Fruit fly (Drosophila melanogaster) whole organism, embryonic: Measurements from ENCODE around the gene CG34180.
A peak's percentile ranks its signal among the peaks of the same experiment; 100 is the strongest.

Experiments
- BEAF-32 ChIP-seq: fragments of 200-800 bp; sonication (Bioruptor generic); optimal IDR thresholded peaks from 3 replicates; lab custom pipeline; 2017; ENCODE audit warnings: missing biosample characterization, missing genetic modification characterization, mild to moderate bottlenecking, moderate library complexity, missing genetic modification reagents
- Blimp-1 ChIP-seq: fragments of 200-800 bp; sonication (Bioruptor generic); optimal IDR thresholded peaks from 3 replicates; lab custom pipeline; 2018; ENCODE audit warnings: missing biosample characterization, missing genetic modification characterization, mild to moderate bottlenecking, moderate library complexity, missing genetic modification reagents
- CG10267 ChIP-seq: fragments of 200-800 bp; sonication (Bioruptor generic); optimal IDR thresholded peaks from 2 replicates; lab custom pipeline; 2018; ENCODE audit warnings: missing biosample characterization, mild to moderate bottlenecking, missing genetic modification characterization, moderate library complexity
- CG10431 ChIP-seq: fragments of 200-800 bp; sonication (Bioruptor generic); optimal IDR thresholded peaks from 3 replicates; lab custom pipeline; 2018; ENCODE audit warnings: missing biosample characterization, mild to moderate bottlenecking, missing genetic modification characterization
- CG10462 ChIP-seq: fragments of 200-800 bp; sonication (Bioruptor generic); optimal IDR thresholded peaks from 2 replicates; lab custom pipeline; 2016; ENCODE audit warnings: missing biosample characterization, missing genetic modification characterization
- CG12769 ChIP-seq: fragments of 200-800 bp; sonication (Bioruptor generic); optimal IDR thresholded peaks from 2 replicates; lab custom pipeline; 2019; ENCODE audit warnings: missing biosample characterization, mild to moderate bottlenecking, missing genetic modification characterization, moderate library complexity
- CG1603 ChIP-seq: fragments of 200-800 bp; sonication (Bioruptor generic); optimal IDR thresholded peaks from 2 replicates; lab custom pipeline; 2019; ENCODE audit warnings: missing biosample characterization, mild to moderate bottlenecking, missing genetic modification characterization, moderate library complexity
- CG2116 ChIP-seq: fragments of 200-800 bp; sonication (Bioruptor generic); optimal IDR thresholded peaks from 3 replicates; lab custom pipeline; 2018; ENCODE audit warnings: missing biosample characterization, mild to moderate bottlenecking, missing genetic modification characterization
- CG3163 ChIP-seq: fragments of 200-800 bp; sonication (Bioruptor generic); optimal IDR thresholded peaks from 3 replicates; lab custom pipeline; 2016; ENCODE audit warnings: missing biosample characterization, missing genetic modification characterization
- CG3847 ChIP-seq: fragments of 200-800 bp; sonication (Bioruptor generic); IDR thresholded peaks from 2 replicates; pipeline ENCODE4 v1.3.6; 2022; ENCODE audit warnings: missing biosample characterization, missing genetic modification characterization
- CG4617 ChIP-seq: fragments of 200-800 bp; sonication (Bioruptor generic); optimal IDR thresholded peaks from 3 replicates; lab custom pipeline; 2016; ENCODE audit warnings: missing biosample characterization, missing genetic modification characterization, borderline replicate concordance
- CG8089 ChIP-seq: fragments of 200-800 bp; sonication (Bioruptor generic); optimal IDR thresholded peaks from 3 replicates; lab custom pipeline; 2016; ENCODE audit warnings: missing biosample characterization, missing genetic modification characterization
- CG9727 ChIP-seq: fragments of 200-800 bp; sonication (Bioruptor generic); optimal IDR thresholded peaks from 3 replicates; lab custom pipeline; 2017; ENCODE audit warnings: missing biosample characterization, mild to moderate bottlenecking, missing genetic modification characterization
- Dip3 ChIP-seq: fragments of 200-800 bp; sonication (Bioruptor generic); optimal IDR thresholded peaks from 3 replicates; lab custom pipeline; 2016; ENCODE audit warnings: missing biosample characterization, missing genetic modification characterization
- Dll ChIP-seq: fragments of 200-800 bp; sonication (Bioruptor generic); IDR thresholded peaks from 4 replicates; pipeline ENCODE4 v1.3.6; 2022; ENCODE audit warnings: missing biosample characterization, missing genetic modification characterization; ENCODE audit not compliant: partially characterized antibody
- Dp ChIP-seq: fragments of 200-800 bp; sonication (Bioruptor generic); optimal IDR thresholded peaks from 2 replicates; lab custom pipeline; 2018; ENCODE audit warnings: missing biosample characterization, mild to moderate bottlenecking, missing genetic modification characterization, moderate library complexity
- E2f2 ChIP-seq: fragments of 200-800 bp; sonication (Bioruptor generic); IDR thresholded peaks from 2 replicates; pipeline ENCODE4 v1.3.6; 2022; ENCODE audit warnings: missing biosample characterization, missing genetic modification characterization
- Elba2 ChIP-seq: fragments of 200-800 bp; sonication (Bioruptor generic); optimal IDR thresholded peaks from 3 replicates; lab custom pipeline; 2016; ENCODE audit warnings: missing biosample characterization, missing genetic modification characterization
- Ets97D ChIP-seq: fragments of 200-800 bp; sonication (Bioruptor generic); optimal IDR thresholded peaks from 3 replicates; lab custom pipeline; 2016; ENCODE audit warnings: missing biosample characterization, missing genetic modification characterization
- Jarid2 ChIP-seq: fragments of 200-800 bp; sonication (Bioruptor generic); optimal IDR thresholded peaks from 3 replicates; lab custom pipeline; 2017; ENCODE audit warnings: mild to moderate bottlenecking, missing biosample characterization, missing genetic modification reagents, missing genetic modification characterization
- Lim3 ChIP-seq: fragments of 200-800 bp; sonication (Bioruptor generic); IDR thresholded peaks from 2 replicates; pipeline ENCODE4 v1.3.6; 2022; ENCODE audit warnings: missing biosample characterization, missing genetic modification characterization
- MBD-R2 ChIP-seq: fragments of 200-800 bp; sonication (Bioruptor generic); IDR thresholded peaks from 2 replicates; pipeline ENCODE4 v1.3.6; 2022; ENCODE audit warnings: missing biosample characterization, missing genetic modification characterization
- MESR4 ChIP-seq: fragments of 200-800 bp; sonication (Bioruptor generic); optimal IDR thresholded peaks from 2 replicates; lab custom pipeline; 2018; ENCODE audit warnings: missing biosample characterization, mild to moderate bottlenecking, missing genetic modification characterization, moderate library complexity
- Opbp ChIP-seq: fragments of 200-800 bp; sonication (Bioruptor generic); IDR thresholded peaks from 3 replicates; pipeline ENCODE4 v1.3.6; 2022; ENCODE audit warnings: missing biosample characterization, missing genetic modification characterization; ENCODE audit not compliant: partially characterized antibody
- Trl ChIP-seq, 3 experiments: fragments of >200 bp in 2 of 3; fragments of 200-800 bp in 1 of 3; sonication (Bioruptor generic) in 1 of 3; optimal IDR thresholded peaks; 2 replicates in 1 of 3; 3 replicates in 2 of 3; lab custom pipeline; 2016 to 2017; ENCODE audit warnings: missing biosample characterization in 1 of 3, missing genetic modification characterization in 1 of 3
- amos ChIP-seq: fragments of 200-800 bp; sonication (Bioruptor generic); IDR thresholded peaks from 2 replicates; pipeline ENCODE4 v1.3.6; 2022; ENCODE audit warnings: missing biosample characterization, missing genetic modification characterization; ENCODE audit not compliant: partially characterized antibody
- bcd ChIP-seq: fragments of 200-800 bp; sonication (Bioruptor generic); optimal IDR thresholded peaks from 2 replicates; lab custom pipeline; 2017; ENCODE audit warnings: missing biosample characterization, mild to moderate bottlenecking, missing genetic modification characterization
- bsh ChIP-seq, 2 experiments: fragments of 200-800 bp; sonication (Bioruptor generic); optimal IDR thresholded peaks; 2 replicates each; lab custom pipeline; 2017 to 2018; ENCODE audit warnings: mild to moderate bottlenecking in 2 of 2, missing biosample characterization in 2 of 2, missing genetic modification characterization in 2 of 2, moderate library complexity in 1 of 2
- caup ChIP-seq: fragments of 200-800 bp; sonication (Bioruptor generic); optimal IDR thresholded peaks from 3 replicates; lab custom pipeline; 2017; ENCODE audit warnings: missing biosample characterization, mild to moderate bottlenecking, missing genetic modification characterization, moderate library complexity; ENCODE audit not compliant: severe bottlenecking
- chinmo ChIP-seq: fragments of 200-800 bp; sonication (Bioruptor generic); IDR thresholded peaks from 4 replicates; pipeline ENCODE4 v1.3.6; 2022; ENCODE audit warnings: missing biosample characterization, missing genetic modification characterization; ENCODE audit not compliant: partially characterized antibody
- crp ChIP-seq, 2 experiments: fragments of 200-800 bp; sonication (Bioruptor generic); optimal IDR thresholded peaks; 2 replicates in 1 of 2; 3 replicates in 1 of 2; lab custom pipeline; 2017; ENCODE audit warnings: missing biosample characterization in 2 of 2, missing genetic modification characterization in 2 of 2, mild to moderate bottlenecking in 1 of 2, moderate library complexity in 1 of 2
- ewg ChIP-seq: fragments of 200-800 bp; sonication (Bioruptor generic); optimal IDR thresholded peaks from 3 replicates; lab custom pipeline; 2017; ENCODE audit warnings: mild to moderate bottlenecking, missing biosample characterization, missing genetic modification reagents, missing genetic modification characterization
- gfzf ChIP-seq: fragments of 200-800 bp; sonication (Bioruptor generic); optimal IDR thresholded peaks from 2 replicates; lab custom pipeline; 2016; ENCODE audit warnings: missing biosample characterization, mild to moderate bottlenecking, missing genetic modification characterization, moderate library complexity
- ham ChIP-seq: fragments of 200-800 bp; sonication (Bioruptor generic); IDR thresholded peaks from 2 replicates; pipeline ENCODE4 v1.3.6; 2022; ENCODE audit warnings: missing biosample characterization, missing genetic modification characterization
- hbn ChIP-seq: fragments of 200-800 bp; sonication (Bioruptor generic); IDR thresholded peaks from 2 replicates; pipeline ENCODE4 v1.3.6; 2022; ENCODE audit warnings: missing biosample characterization, missing genetic modification characterization; ENCODE audit not compliant: partially characterized antibody
- kah ChIP-seq: fragments of 200-800 bp; sonication (Bioruptor generic); optimal IDR thresholded peaks from 2 replicates; lab custom pipeline; 2018; ENCODE audit warnings: missing biosample characterization, mild to moderate bottlenecking, missing genetic modification characterization
- pzg ChIP-seq: fragments of 200-800 bp; sonication (Bioruptor generic); optimal IDR thresholded peaks from 3 replicates; lab custom pipeline; 2018; ENCODE audit warnings: missing biosample characterization, mild to moderate bottlenecking, missing genetic modification characterization, moderate library complexity
- scrt ChIP-seq: fragments of 200-800 bp; sonication (Bioruptor generic); optimal IDR thresholded peaks from 2 replicates; lab custom pipeline; 2018; ENCODE audit warnings: missing biosample characterization, mild to moderate bottlenecking, missing genetic modification characterization, moderate library complexity
- sim ChIP-seq: fragments of 200-800 bp; sonication (Bioruptor generic); IDR thresholded peaks from 2 replicates; pipeline ENCODE4 v1.3.6; 2022; ENCODE audit warnings: missing biosample characterization, missing genetic modification characterization
- sna ChIP-seq: fragments of 200-800 bp; sonication (Bioruptor generic); IDR thresholded peaks from 2 replicates; pipeline ENCODE4 v1.3.6; 2022; ENCODE audit warnings: missing biosample characterization, missing genetic modification characterization; ENCODE audit not compliant: partially characterized antibody
- stwl ChIP-seq: fragments of 200-800 bp; sonication (Bioruptor generic); optimal IDR thresholded peaks from 3 replicates; lab custom pipeline; 2018; ENCODE audit warnings: missing biosample characterization, mild to moderate bottlenecking, missing genetic modification characterization, moderate library complexity
- tgo ChIP-seq: fragments of 200-800 bp; sonication (Bioruptor generic); IDR thresholded peaks from 3 replicates; pipeline ENCODE4 v1.3.6; 2022; ENCODE audit warnings: missing biosample characterization, missing genetic modification characterization
- tin ChIP-seq: fragments of 200-800 bp; sonication (Bioruptor generic); optimal IDR thresholded peaks from 3 replicates; lab custom pipeline; 2016; ENCODE audit warnings: missing biosample characterization, missing genetic modification characterization
- trem ChIP-seq: fragments of 200-800 bp; optimal IDR thresholded peaks from 3 replicates; lab custom pipeline; 2019; ENCODE audit warnings: missing biosample characterization, mild to moderate bottlenecking, missing genetic modification characterization, moderate library complexity
- wdn ChIP-seq: fragments of 200-800 bp; sonication (Bioruptor generic); IDR thresholded peaks from 2 replicates; pipeline ENCODE4 v1.3.6; 2022; ENCODE audit warnings: missing biosample characterization, missing genetic modification characterization

CG34180 gene

dm6 chr2L:6034344-6034743 is 26.0 kb upstream of the CG34180 start, which contains the start of gene CG9109:
Gene CG9109, minus strand, starts transcription at chr2L:6034423.
- peak; percentile 55 for TF ChIP-seq ewg (GFP tag; lab: Kevin White, UChicago)
- no peak for TF ChIP-seq CG10431 (GFP tag; lab: Kevin White, UChicago)
- TF ChIP-seq tgo (GFP tag; lab: Robert Waterston, UW) = no peak
- TF ChIP-seq scrt (GFP tag; lab: Kevin White, UChicago) = peak; percentile 77
- TF ChIP-seq wdn (GFP tag; lab: Robert Waterston, UW) = no peak
- no peak for TF ChIP-seq caup (GFP tag; lab: Kevin White, UChicago)
- TF ChIP-seq Blimp-1 = no peak
- no peak for TF ChIP-seq bsh (GFP tag; optimal IDR thresholded peaks at IDR 0.05; lab: Kevin White, UChicago)
- no peak for TF ChIP-seq CG8089 (GFP tag; lab: Kevin White, UChicago)
- no peak for TF ChIP-seq Jarid2 (GFP tag; lab: Kevin White, UChicago)
- TF ChIP-seq ham (GFP tag; lab: Robert Waterston, UW) = no peak

- TF ChIP-seq CG3847 (GFP tag; lab: Robert Waterston, UW) (no peak), CG12769 (tag; lab: Kevin White, UChicago) (no peak), amos (GFP tag; lab: Robert Waterston, UW) (no peak), trem (tag; lab: Kevin White, UChicago) (no peak), tin (no peak), bcd (GFP tag; lab: Kevin White, UChicago) (no peak), CG9727 (no peak), Trl (optimal IDR thresholded peaks at IDR 0.05; lab: Kevin White, UChicago) (no peak), Trl (GFP tag; optimal IDR thresholded peaks at IDR 0.05; lab: Kevin White, UChicago) (no peak)
These were observed 25.2 kb upstream of the CG34180 start for dm6 chr2L:6035155-6035554.

dm6 chr2L:6036710-6037109 is 23.6 kb upstream of the CG34180 start, which contains the start of gene mtm:
Gene mtm, minus strand, starts transcription at chr2L:6037015.
- TF ChIP-seq CG1603 (tag; lab: Kevin White, UChicago) (peak; percentile 53), gfzf (peak; percentile 8), Lim3 (GFP tag; lab: Robert Waterston, UW) (no peak), sna (GFP tag; lab: Robert Waterston, UW) (0 out of 2 replicates have a peak, but pooled peaks have one; percentile 30), Dll (0 out of 4 replicates have a peak, but pooled peaks have one; percentile 19), MESR4 (peak; percentile 74), Ets97D (peak; percentile 43), amos (GFP tag; lab: Robert Waterston, UW) (peak; percentile 18; the same call in 1 of the 2 replicates), pzg (peak; percentile 53), MBD-R2 (peak; percentile 95), Elba2 (GFP tag; lab: Kevin White, UChicago) (peak; percentile 45), crp (GFP tag; optimal IDR thresholded peaks at IDR 0.05; lab: Kevin White, UChicago) (peak; percentile 40 to 91), CG4617 (GFP tag; lab: Kevin White, UChicago) (peak; percentile 67), BEAF-32 (GFP tag; lab: Kevin White, UChicago) (peak; percentile 3), CG10267 (tag; lab: Kevin White, UChicago) (peak; percentile 4), CG3163 (GFP tag; lab: Kevin White, UChicago) (no peak), Dip3 (no peak), chinmo (GFP tag; lab: Robert Waterston, UW) (0 out of 4 replicates have a peak, but pooled peaks have one; percentile 41), Dp (GFP tag; lab: Kevin White, UChicago) (peak; percentile 87), CG2116 (GFP tag; lab: Kevin White, UChicago) (peak; percentile 12), kah (GFP tag; lab: Kevin White, UChicago) (peak; percentile 35), sim (no peak), Opbp (GFP tag; lab: Robert Waterston, UW) (0 out of 3 replicates have a peak, but pooled peaks have one; percentile 30), CG10462 (GFP tag; lab: Kevin White, UChicago) (no peak), trem (tag; lab: Kevin White, UChicago) (peak; percentile 99), hbn (GFP tag; lab: Robert Waterston, UW) (0 out of 2 replicates have a peak, but pooled peaks have one; percentile 19), stwl (peak; percentile 46), E2f2 (GFP tag; lab: Robert Waterston, UW) (peak; percentile 90)
